Fruit fly (Drosophila melanogaster): ENCODE data around the gene kst.

kst gene

DNA sequence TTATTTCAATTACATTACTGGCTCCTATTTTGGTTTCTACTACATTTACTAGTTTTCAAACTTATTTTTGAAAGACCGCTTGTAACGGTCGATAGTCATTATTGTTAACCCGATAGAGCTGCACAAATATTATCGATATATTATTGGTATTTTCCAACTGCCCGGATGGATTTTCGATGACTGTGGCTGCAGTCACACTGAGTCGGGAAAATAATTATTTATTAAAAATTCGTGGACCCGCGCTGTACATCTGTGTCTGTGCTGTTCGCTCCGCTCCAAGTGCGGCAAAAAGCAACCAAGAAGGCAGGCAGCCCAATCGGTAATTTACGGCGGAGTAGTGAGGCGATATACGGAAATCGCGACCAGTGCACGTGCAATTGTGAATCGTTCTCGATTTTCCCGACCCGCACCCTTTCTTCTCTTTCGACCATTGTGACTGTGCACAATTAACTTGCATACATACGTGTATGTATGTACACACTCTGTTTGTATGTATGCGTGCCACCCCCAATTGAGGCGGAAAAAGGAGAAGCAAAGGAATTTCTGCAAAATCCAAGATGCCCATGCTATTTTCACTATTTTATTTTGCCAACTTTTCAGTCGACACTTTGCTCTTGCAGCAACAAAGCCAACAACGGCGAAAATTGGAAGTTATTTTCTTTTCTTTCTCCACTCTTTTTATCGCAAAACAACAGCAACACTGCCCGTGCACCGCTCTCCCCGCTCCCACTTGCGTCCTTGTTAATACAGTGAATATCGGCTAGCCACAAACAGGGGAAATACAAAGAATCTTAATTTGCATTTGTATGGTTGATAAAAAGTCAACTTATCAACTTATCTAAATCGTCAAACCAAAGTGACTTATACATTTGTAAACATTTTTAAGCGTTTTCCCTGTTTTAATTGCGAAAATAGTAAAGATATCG, 32.9 kb upstream of the kst start, which contains the start of gene ZnT63C (continued):
- peak; percentile 89 for TF ChIP-seq CG7963 (GFP tag; IDR thresholded peaks at IDR 0.05; ENCODE audit: partially characterized antibody)
- TF ChIP-seq gcm2 (GFP tag; optimal IDR thresholded peaks at IDR 0.05) = no peak
- TF ChIP-seq Taf1 (GFP tag; IDR thresholded peaks at IDR 0.05) = no peak
- TF ChIP-seq nerfin-2 (GFP tag; IDR thresholded peaks at IDR 0.05; ENCODE audit: partially characterized antibody) = peak; percentile 87
- TF ChIP-seq CG2129 (GFP tag; IDR thresholded peaks at IDR 0.05; ENCODE audit: partially characterized antibody) = 0 out of 2 replicates have a peak, but pooled peaks have one; percentile 25
- peak; percentile 85 for TF ChIP-seq CG13287 (GFP tag; IDR thresholded peaks at IDR 0.05; ENCODE audit: partially characterized antibody)
- no peak for TF ChIP-seq NC2β (GFP tag; optimal IDR thresholded peaks at IDR 0.05)
- no peak for TF ChIP-seq CG16863 (GFP tag; optimal IDR thresholded peaks at IDR 0.05)
- no peak for TF ChIP-seq cad (GFP tag; optimal IDR thresholded peaks at IDR 0.05)
- peak; percentile 23 for TF ChIP-seq MTF-1 (GFP tag; optimal IDR thresholded peaks at IDR 0.05; ENCODE audit: borderline replicate concordance)
- peak; percentile 4 for TF ChIP-seq CG12071 (GFP tag; optimal IDR thresholded peaks at IDR 0.05)
- no peak for TF ChIP-seq lab (GFP tag; optimal IDR thresholded peaks at IDR 0.05)
- TF ChIP-seq CG2199 (GFP tag; IDR thresholded peaks at IDR 0.05) = peak; percentile 49; the same call in 1 of the 3 replicates
- TF ChIP-seq D (optimal IDR thresholded peaks at IDR 0.05) = no peak
- TF ChIP-seq D (GFP tag; optimal IDR thresholded peaks at IDR 0.05) = peak; percentile 6
- peak; percentile 26 for TF ChIP-seq fd64A (GFP tag; optimal IDR thresholded peaks at IDR 0.05)
- no peak for TF ChIP-seq CG31388 (GFP tag; optimal IDR thresholded peaks at IDR 0.05)
- no peak for TF ChIP-seq CG14965 (GFP tag; optimal IDR thresholded peaks at IDR 0.05; ENCODE audit: borderline replicate concordance)
- TF ChIP-seq CG16813 (GFP tag; IDR thresholded peaks at IDR 0.05; ENCODE audit: partially characterized antibody) = peak; percentile 83
- TF ChIP-seq CG14860 (GFP tag; IDR thresholded peaks at IDR 0.05; ENCODE audit: partially characterized antibody) = peak; percentile 88
- TF ChIP-seq Doc3 (GFP tag; IDR thresholded peaks at IDR 0.05; ENCODE audit: partially characterized antibody) = peak; percentile 73
- TF ChIP-seq pros (GFP tag; optimal IDR thresholded peaks at IDR 0.05) = peak; percentile 1
- TF ChIP-seq CG2116 (GFP tag; optimal IDR thresholded peaks at IDR 0.05) = peak; percentile 90
- peak; percentile 82 for TF ChIP-seq zen2 (GFP tag; IDR thresholded peaks at IDR 0.05; ENCODE audit: partially characterized antibody)
- no peak for TF ChIP-seq CG1647 (GFP tag; optimal IDR thresholded peaks at IDR 0.05)
- TF ChIP-seq ara (GFP tag; IDR thresholded peaks at IDR 0.05) = peak; percentile 28; the same call in 1 of the 2 replicates
- peak; percentile 93 for TF ChIP-seq bbx (GFP tag; IDR thresholded peaks at IDR 0.05; ENCODE audit: partially characterized antibody)
- peak; percentile 69 for TF ChIP-seq sens (GFP tag)
- peak; percentile 70 for TF ChIP-seq hbn (GFP tag; IDR thresholded peaks at IDR 0.05; ENCODE audit: partially characterized antibody)
- peak; percentile 77; the same call in 2 of the 3 replicates for TF ChIP-seq ci (GFP tag; IDR thresholded peaks at IDR 0.05)
- no peak for TF ChIP-seq sob (GFP tag; IDR thresholded peaks at IDR 0.05)
- TF ChIP-seq CG5953 (GFP tag; IDR thresholded peaks at IDR 0.05) = 0 out of 2 replicates have a peak, but pooled peaks have one; percentile 23
- TF ChIP-seq Tbp (GFP tag; optimal IDR thresholded peaks at IDR 0.05) = no peak
- TF ChIP-seq row (GFP tag; IDR thresholded peaks at IDR 0.05) = peak; percentile 33; the same call in 2 of the 3 replicates
- peak; percentile 8 for TF ChIP-seq Meics (GFP tag; optimal IDR thresholded peaks at IDR 0.05)
- TF ChIP-seq grau (tag; optimal IDR thresholded peaks at IDR 0.05) = peak; percentile 75
- TF ChIP-seq hb (GFP tag; IDR thresholded peaks at IDR 0.05; ENCODE audit: partially characterized antibody) = peak; percentile 79
- peak; percentile 89 for TF ChIP-seq chinmo (GFP tag; IDR thresholded peaks at IDR 0.05; ENCODE audit: partially characterized antibody)
- no peak for TF ChIP-seq pan (optimal IDR thresholded peaks at IDR 0.05)
- peak in 1 of 2 experiments; percentile 10 for TF ChIP-seq pan (GFP tag; optimal IDR thresholded peaks at IDR 0.05 in 1 of 2, IDR thresholded peaks at IDR 0.05 in 1 of 2)
- TF ChIP-seq CG3281 (GFP tag; optimal IDR thresholded peaks at IDR 0.05) = no peak
- TF ChIP-seq sqz (GFP tag; optimal IDR thresholded peaks at IDR 0.05) = no peak
- TF ChIP-seq Gug (GFP tag; IDR thresholded peaks at IDR 0.05) = no peak
- TF ChIP-seq CG6813 (GFP tag; optimal IDR thresholded peaks at IDR 0.05) = no peak
- TF ChIP-seq Sry-δ (GFP tag; optimal IDR thresholded peaks at IDR 0.05) = peak; percentile 52
- TF ChIP-seq crol (GFP tag; IDR thresholded peaks at IDR 0.05) = peak; percentile 89
- peak in 1 of 2 experiments; percentile 63 for TF ChIP-seq eve (GFP tag; optimal IDR thresholded peaks at IDR 0.05)
